Worm (Caenorhabditis elegans) whole organism, dauer: Measurements from ENCODE around the gene T19H12.6.

ENCODE experiments used
- unc-62 ChIP-seq: sonication (generic microtip); optimal IDR thresholded peaks from 2 replicates; lab custom pipeline; 2017; ENCODE audit warnings: missing biosample characterization, missing genetic modification reagents, missing genetic modification characterization

Gene T19H12.6

ce11 chrV:4894971-4895370, 17.5 kb upstream of the T19H12.6 start, which contains the start of gene ugt-11:
Gene ugt-11, minus strand, starts transcription at chrV:4895071.
- TF ChIP-seq unc-62 (GFP tag; lab: Kevin White, UChicago) = no peak

- TF ChIP-seq unc-62 (GFP tag; lab: Kevin White, UChicago) = no peak
Measured at ce11 chrV:4891305-4891704, 13.8 kb upstream of the T19H12.6 start.

DNA sequence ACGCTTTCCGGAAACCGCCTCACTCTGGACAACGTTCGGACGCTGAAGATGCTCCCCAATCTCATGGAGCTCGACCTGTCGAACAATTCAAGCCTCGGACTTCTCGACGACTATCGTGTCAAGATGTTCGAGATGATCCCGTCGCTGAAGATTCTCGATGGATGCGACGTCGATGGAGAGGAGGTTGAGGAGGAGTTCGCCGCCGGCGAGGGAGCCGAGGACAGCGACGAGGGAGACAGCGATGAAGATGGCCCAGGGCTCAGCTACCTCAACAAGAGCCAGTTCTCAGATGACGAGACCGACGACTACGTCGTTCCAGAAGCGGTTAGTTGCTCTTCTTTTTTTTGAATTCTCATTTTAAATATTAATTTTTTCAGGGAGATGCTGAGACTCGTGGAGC, 13.3 kb upstream of the T19H12.6 start:
- TF ChIP-seq unc-62 (GFP tag; lab: Kevin White, UChicago) = no peak

DNA sequence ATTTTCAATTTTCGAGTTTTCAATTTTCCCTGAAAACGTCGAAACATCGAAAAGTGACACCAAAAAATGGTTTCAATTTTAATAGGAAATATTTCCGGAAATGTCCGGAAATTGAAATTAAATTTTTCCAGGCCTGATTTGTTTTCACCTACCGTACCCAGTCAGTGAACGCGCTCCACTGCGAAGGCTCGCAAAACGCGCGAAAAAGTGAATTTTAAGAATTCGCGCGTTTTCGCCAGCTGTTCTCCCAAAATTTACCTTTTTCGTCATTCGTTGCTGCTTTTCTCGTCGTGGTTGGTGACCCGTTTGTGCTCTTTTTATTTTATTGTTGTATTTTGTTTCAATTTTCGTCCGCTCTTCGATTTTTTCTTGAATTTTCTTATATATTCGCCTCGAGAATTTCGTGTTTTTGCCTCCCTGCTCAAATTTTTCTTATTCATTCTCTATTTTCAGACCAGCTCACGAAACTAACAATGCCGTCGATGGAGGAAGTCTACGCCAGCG, 12.5 kb upstream of the T19H12.6 start, which contains the start of gene T19H12.2:
Gene T19H12.2, plus strand, starts transcription at position 454 of the 504 bp plus-strand sequence.
- no peak for TF ChIP-seq unc-62 (GFP tag; lab: Kevin White, UChicago)

DNA sequence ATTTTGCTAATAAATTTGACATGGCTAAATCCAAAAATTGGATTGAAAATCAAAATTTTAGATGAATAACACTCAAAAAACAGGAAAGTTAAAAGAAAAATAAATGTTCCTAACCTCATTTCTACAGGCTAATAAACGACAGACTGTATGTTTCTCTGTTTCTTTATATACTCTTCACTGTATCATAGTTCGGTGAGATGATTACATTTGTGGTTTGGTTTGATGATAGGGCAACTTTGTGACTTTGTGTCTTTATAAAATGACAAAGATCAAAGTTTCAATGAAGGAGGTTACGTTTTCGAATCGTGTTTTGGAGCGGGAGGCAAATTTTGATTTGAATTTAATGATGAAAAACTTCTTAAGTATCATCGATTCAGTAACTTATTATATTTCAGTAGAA, 12.0 kb upstream of the T19H12.6 start, which contains the start of gene ugt-12:
Gene ugt-12, minus strand, starts transcription at position 153 of the 400 bp plus-strand sequence.
- no peak for TF ChIP-seq unc-62 (GFP tag; lab: Kevin White, UChicago)

ce11 chrV:4885372-4885771, 7.9 kb upstream of the T19H12.6 start, which contains the start of gene T19H12.3:
Gene T19H12.3, plus strand, starts transcription at chrV:4885672.
- TF ChIP-seq unc-62 (GFP tag; lab: Kevin White, UChicago) = no peak

- no peak for TF ChIP-seq unc-62 (GFP tag; lab: Kevin White, UChicago)
Measured at ce11 chrV:4884490-4884889, 7.0 kb upstream of the T19H12.6 start, which contains the start of gene T19H12.12. Gene T19H12.12, plus strand, starts transcription at chrV:4884790.

DNA sequence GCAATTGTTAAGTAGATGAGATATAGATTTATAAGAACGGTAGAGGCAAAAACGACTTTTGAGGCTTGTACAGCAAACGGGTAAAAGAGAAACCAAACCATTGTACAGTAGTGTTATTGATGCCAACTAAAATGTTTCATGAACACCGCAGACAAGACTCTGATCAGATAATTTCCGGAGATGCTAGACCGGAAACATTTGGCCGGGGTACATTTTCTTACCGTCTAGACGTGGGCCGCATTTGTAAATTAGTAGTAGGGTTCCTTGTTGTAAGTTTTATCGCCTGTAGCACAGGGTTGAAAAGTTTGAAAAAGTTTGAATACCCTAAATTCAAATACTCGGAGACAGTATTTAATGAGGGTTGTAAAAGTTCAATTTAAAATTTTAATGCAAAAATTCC, 3.9 kb upstream of the T19H12.6 start, which contains the start of gene str-32:
Gene str-32, minus strand, starts transcription at position 101 of the 400 bp plus-strand sequence.
- no peak for TF ChIP-seq unc-62 (GFP tag; lab: Kevin White, UChicago)

- TF ChIP-seq unc-62 (GFP tag; lab: Kevin White, UChicago) = no peak
Measured at ce11 chrV:4879251-4879650, 1.8 kb upstream of the T19H12.6 start, which contains the start of gene T19H12.15. Gene T19H12.15, minus strand, starts transcription at chrV:4879351.

ce11 chrV:4871992-4872391, 5.5 kb downstream of the T19H12.6 start, which contains the start of gene srd-33:
Gene srd-33, plus strand, starts transcription at chrV:4872292.
- TF ChIP-seq unc-62 (GFP tag; lab: Kevin White, UChicago) = no peak

ce11 chrV:4870627-4871026, 6.9 kb downstream of the T19H12.6 start:
- no peak for TF ChIP-seq unc-62 (GFP tag; lab: Kevin White, UChicago)

DNA sequence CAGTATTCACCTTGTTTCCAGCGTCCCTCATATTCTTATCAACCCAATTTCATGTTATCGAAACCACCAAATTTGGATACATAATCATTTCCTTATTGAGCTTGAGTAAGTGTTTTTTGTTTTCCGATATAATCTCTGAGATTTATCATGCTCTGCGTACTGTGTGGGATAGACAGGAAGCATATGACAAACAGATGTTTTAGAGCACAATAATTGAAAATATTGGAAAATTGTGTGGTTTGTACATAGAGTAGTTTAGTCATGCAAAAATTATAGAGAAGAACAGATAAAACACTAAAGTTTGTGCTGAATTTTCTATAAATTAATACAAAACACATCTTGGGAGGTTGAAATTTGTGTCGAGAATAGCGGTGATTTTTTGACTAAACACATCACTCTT, 8.8 kb downstream of the T19H12.6 start:
- no peak for TF ChIP-seq unc-62 (GFP tag; lab: Kevin White, UChicago)

DNA sequence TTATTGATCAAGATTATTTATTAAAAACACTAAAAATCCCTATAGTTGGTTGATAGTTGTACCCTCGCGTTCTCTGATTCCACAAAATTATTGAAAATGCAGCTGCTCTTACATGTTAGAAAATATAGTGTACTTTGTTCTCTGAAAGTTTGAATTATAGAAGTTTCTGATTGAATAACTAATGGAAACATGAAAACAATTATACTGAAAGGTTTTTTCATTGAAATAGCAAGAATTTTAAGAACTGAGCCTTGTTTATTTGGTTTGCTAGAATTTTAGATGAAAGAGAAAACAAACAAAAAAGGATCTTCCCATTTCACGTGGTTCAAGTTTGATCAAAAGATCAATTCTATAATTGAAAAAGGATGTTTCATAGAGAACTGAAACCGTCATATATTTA, 10.0 kb downstream of the T19H12.6 start:
- TF ChIP-seq unc-62 (GFP tag; lab: Kevin White, UChicago) = no peak

- TF ChIP-seq unc-62 (GFP tag; lab: Kevin White, UChicago) = no peak
Measured at ce11 chrV:4865364-4865763, 12.1 kb downstream of the T19H12.6 start, which contains the start of gene srd-32. Gene srd-32, plus strand, starts transcription at chrV:4865664.

ce11 chrV:4864330-4864729, 13.2 kb downstream of the T19H12.6 start:
- TF ChIP-seq unc-62 (GFP tag; lab: Kevin White, UChicago) = no peak

DNA sequence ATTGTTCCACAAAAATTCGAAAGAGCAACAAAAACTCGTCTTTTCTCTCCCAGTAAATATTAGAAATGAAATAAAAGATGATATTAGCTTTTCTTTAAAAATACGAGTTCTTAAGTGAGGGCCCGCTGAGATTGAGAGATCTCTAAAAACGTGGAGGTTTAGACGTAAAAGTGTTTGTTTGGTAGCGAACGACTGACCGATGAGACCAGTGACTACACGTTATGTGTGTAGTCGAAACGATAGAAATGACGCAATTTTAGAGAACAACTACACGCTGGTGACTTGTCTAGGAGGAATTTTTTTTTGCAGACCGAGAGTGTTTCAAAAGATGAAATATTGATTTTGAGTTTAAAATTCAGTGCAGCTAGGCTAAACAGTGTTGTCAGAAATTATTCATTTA, 14.8 kb downstream of the T19H12.6 start, which contains the start of gene C37H5.13:
Gene C37H5.13, minus strand, starts transcription at position 229 of the 400 bp plus-strand sequence.
- no peak for TF ChIP-seq unc-62 (GFP tag; lab: Kevin White, UChicago)

ce11 chrV:4860525-4860924, 17.0 kb downstream of the T19H12.6 start:
- no peak for TF ChIP-seq unc-62 (GFP tag; lab: Kevin White, UChicago)
